Worm (Caenorhabditis elegans) whole organism, L4 larva: ENCODE results near the gene srsx-33.

Experiments
- F49E8.2 ChIP-seq: sonication (generic microtip); optimal IDR thresholded peaks from 2 replicates; lab custom pipeline; 2016; ENCODE audit warnings: missing compliant biosample characterization, mild to moderate bottlenecking, missing genetic modification characterization, borderline replicate concordance
- aly-2 ChIP-seq: sonication (generic microtip); optimal IDR thresholded peaks from 2 replicates; lab custom pipeline; 2018; ENCODE audit warnings: missing biosample characterization, missing genetic modification characterization
- fkh-10 ChIP-seq: fragments of 150-350 bp; optimal IDR thresholded peaks from 2 replicates; lab custom pipeline; 2014; ENCODE audit warnings: missing biosample characterization, missing genetic modification reagents, missing genetic modification characterization
- jun-1 ChIP-seq: fragments of 150-350 bp; optimal IDR thresholded peaks from 2 replicates; lab custom pipeline; 2014; ENCODE audit warnings: missing biosample characterization, missing genetic modification reagents, missing genetic modification characterization
- lin-1 ChIP-seq: fragments of 200-800 bp; sonication (Bioruptor generic); IDR thresholded peaks from 2 replicates; pipeline ENCODE4 v1.3.6; 2022; ENCODE audit warnings: missing genetic modification reagents, missing genetic modification characterization, missing compliant biosample characterization
- lin-39 ChIP-seq: fragments of 150-350 bp; optimal IDR thresholded peaks from 2 replicates; lab custom pipeline; 2014; ENCODE audit warnings: missing biosample characterization, missing genetic modification reagents, missing genetic modification characterization
- pha-4 ChIP-seq, 2 experiments: fragments of 150-350 bp in 1 of 2; fragments of 200-800 bp in 1 of 2; sonication (Bioruptor generic) in 1 of 2; IDR thresholded peaks in 1 of 2; optimal IDR thresholded peaks in 1 of 2; 2 replicates each; pipeline versions ENCODE4 v1.3.6 to Lab custom; 2014 to 2022; ENCODE audit warnings: missing genetic modification characterization in 2 of 2, missing genetic modification reagents in 2 of 2, missing biosample characterization in 1 of 2, missing compliant biosample characterization in 1 of 2
- unc-39 ChIP-seq: sonication (generic microtip); optimal IDR thresholded peaks from 2 replicates; lab custom pipeline; 2017; ENCODE audit warnings: missing biosample characterization, missing genetic modification characterization
- unc-62 ChIP-seq, 3 experiments: fragments of 150-350 bp in 1 of 3; sonication (generic microtip); optimal IDR thresholded peaks in 2 of 3; peaks in 1 of 3; 1 replicate in 1 of 3; 2 replicates in 2 of 3; lab custom pipeline; 2014 to 2017; ENCODE audit warnings: missing biosample characterization in 3 of 3, missing genetic modification characterization in 3 of 3, missing genetic modification reagents in 3 of 3, missing genotype in 1 of 3

ce11 chrV:11265482-11265881 lies 13.2 kb upstream of the srsx-33 start, which contains the start of gene cln-3.1:
- TF ChIP-seq lin-1 (GFP tag; lab: Robert Waterston, UW) (no peak), aly-2 (tag; lab: Kevin White, UChicago) (no peak), F49E8.2 (tag; lab: Kevin White, UChicago) (no peak), jun-1 (no peak), fkh-10 (no peak), unc-62 (GFP tag; optimal IDR thresholded peaks at IDR 0.05 in 1 of 2; lab: Kevin White, UChicago) (peak in 1 of 2 experiments; percentile 10), unc-62 (tag; optimal IDR thresholded peaks at IDR 0.05; lab: Kevin White, UChicago) (no peak), unc-39 (no peak), lin-39 (tag; lab: Kevin White, UChicago) (no peak), pha-4 (GFP tag; IDR thresholded peaks at IDR 0.05; lab: Robert Waterston, UW) (no peak), pha-4 (tag; optimal IDR thresholded peaks at IDR 0.05; lab: Kevin White, UChicago) (no peak)
